Fruit fly (Drosophila melanogaster): Measurements from ENCODE around the gene Hipk.
A peak's percentile ranks its signal among the peaks of the same experiment; 100 is the strongest.

The Hipk gene

dm6 chr3L:621097-621967 lies 78.5 kb downstream of the Hipk start (continued):
- TF ChIP-seq pfk (GFP tag; optimal IDR thresholded peaks at IDR 0.05) (no peak), gcm (GFP tag; optimal IDR thresholded peaks at IDR 0.05) (peak; percentile 89), fd3F (GFP tag; optimal IDR thresholded peaks at IDR 0.05) (no peak), CG9817 (tag; optimal IDR thresholded peaks at IDR 0.05) (peak; percentile 25), sim (GFP tag; IDR thresholded peaks at IDR 0.05) (no peak), Nf-YC (tag; optimal IDR thresholded peaks at IDR 0.05) (no peak), CG2678 (tag; optimal IDR thresholded peaks at IDR 0.05) (peak; percentile 70), knrl (GFP tag; IDR thresholded peaks at IDR 0.05; ENCODE audit: partially characterized antibody) (no peak), sc (optimal IDR thresholded peaks at IDR 0.05) (no peak), sc (GFP tag; optimal IDR thresholded peaks at IDR 0.05) (peak; percentile 81), Ets97D (GFP tag; optimal IDR thresholded peaks at IDR 0.05) (peak; percentile 13), Sin3A (optimal IDR thresholded peaks at IDR 0.05) (no peak), scrt (GFP tag; optimal IDR thresholded peaks at IDR 0.05) (peak; percentile 40), Gug (GFP tag; IDR thresholded peaks at IDR 0.05) (peak; percentile 33; the same call in 1 of the 4 replicates), CG14050 (GFP tag; IDR thresholded peaks at IDR 0.05) (no peak), CG13894 (tag; optimal IDR thresholded peaks at IDR 0.05) (no peak), bowl (GFP tag; IDR thresholded peaks at IDR 0.05) (no peak), CG1792 (GFP tag; optimal IDR thresholded peaks at IDR 0.05) (peak; percentile 22), Sry-δ (GFP tag; optimal IDR thresholded peaks at IDR 0.05) (no peak), BtbVII (GFP tag; optimal IDR thresholded peaks at IDR 0.05) (peak; percentile 37), CG18476 (GFP tag; optimal IDR thresholded peaks at IDR 0.05) (peak; percentile 68), zfh2 (GFP tag; optimal IDR thresholded peaks at IDR 0.05) (no peak), CG18262 (tag; optimal IDR thresholded peaks at IDR 0.05) (peak; percentile 93), ATbp (GFP tag; optimal IDR thresholded peaks at IDR 0.05) (peak; percentile 57), cato (GFP tag; optimal IDR thresholded peaks at IDR 0.05; ENCODE audit: borderline replicate concordance) (peak; percentile 46), Awh (GFP tag; IDR thresholded peaks at IDR 0.05) (peak; percentile 30; the same call in 1 of the 2 replicates), CG14667 (GFP tag; IDR thresholded peaks at IDR 0.05) (peak; percentile 45; the same call in 1 of the 2 replicates), CG12391 (tag; optimal IDR thresholded peaks at IDR 0.05) (peak; percentile 86), ind (GFP tag; optimal IDR thresholded peaks at IDR 0.05) (peak; percentile 55), CG14014 (GFP tag; IDR thresholded peaks at IDR 0.05) (no peak), CG6683 (GFP tag; optimal IDR thresholded peaks at IDR 0.05) (no peak), CG13624 (GFP tag; optimal IDR thresholded peaks at IDR 0.05) (peak; percentile 51), inv (GFP tag; IDR thresholded peaks at IDR 0.05; ENCODE audit: partially characterized antibody) (no peak), CG4707 (GFP tag; optimal IDR thresholded peaks at IDR 0.05) (peak; percentile 75), chif (GFP tag; optimal IDR thresholded peaks at IDR 0.05) (peak; percentile 57 to 92), D19A (tag; optimal IDR thresholded peaks at IDR 0.05) (peak; percentile 86), CG7786 (GFP tag; optimal IDR thresholded peaks at IDR 0.05) (peak; percentile 47), tup (GFP tag; optimal IDR thresholded peaks at IDR 0.05) (peak; percentile 48), sens-2 (GFP tag; IDR thresholded peaks at IDR 0.05) (peak; percentile 60), CG3065 (GFP tag; optimal IDR thresholded peaks at IDR 0.05) (peak; percentile 68), CG2129 (GFP tag; IDR thresholded peaks at IDR 0.05; ENCODE audit: partially characterized antibody) (no peak), tna (GFP tag; IDR thresholded peaks at IDR 0.05; ENCODE audit: partially characterized antibody) (no peak), yki (optimal IDR thresholded peaks at IDR 0.05) (no peak), pzg (GFP tag; optimal IDR thresholded peaks at IDR 0.05) (no peak), NC2β (GFP tag; optimal IDR thresholded peaks at IDR 0.05) (peak; percentile 76), CG16815 (GFP tag; optimal IDR thresholded peaks at IDR 0.05) (peak; percentile 89), da (GFP tag; optimal IDR thresholded peaks at IDR 0.05) (peak; percentile 48), CG11560 (tag; IDR thresholded peaks at IDR 0.05) (no peak), Six4 (GFP tag; optimal IDR thresholded peaks at IDR 0.05) (peak; percentile 78)

Measured in whole organism, embryonic.